Fruit fly (Drosophila melanogaster) whole organism, prepupa: ENCODE data around the gene CG15539.

ENCODE experiments used
- Blimp-1 ChIP-seq: fragments of 200-800 bp; sonication (Bioruptor generic); optimal IDR thresholded peaks from 3 replicates; lab custom pipeline; 2017; ENCODE audit warnings: missing biosample characterization, missing genetic modification characterization, mild to moderate bottlenecking, moderate library complexity, missing genetic modification reagents
- CG10631 ChIP-seq: fragments of 200-800 bp; sonication (Bioruptor generic); optimal IDR thresholded peaks from 2 replicates; lab custom pipeline; 2016; ENCODE audit warnings: missing biosample characterization, missing genetic modification characterization
- CG11294 ChIP-seq: fragments of 200-800 bp; sonication (Bioruptor generic); IDR thresholded peaks from 2 replicates; pipeline ENCODE4 v1.3.6; 2022; ENCODE audit warnings: missing biosample characterization, missing genetic modification characterization
- CG11762 ChIP-seq: fragments of 200-800 bp; sonication (Bioruptor generic); optimal IDR thresholded peaks from 3 replicates; lab custom pipeline; 2016; ENCODE audit warnings: missing biosample characterization, missing genetic modification characterization; ENCODE audit not compliant: insufficient read depth
- CG15336 ChIP-seq: fragments of 200-800 bp; sonication (Bioruptor generic); IDR thresholded peaks from 2 replicates; pipeline ENCODE4 v1.3.6; 2022; ENCODE audit warnings: missing biosample characterization, missing genetic modification characterization
- CG1621 ChIP-seq: fragments of 200-800 bp; sonication (Bioruptor generic); optimal IDR thresholded peaks from 3 replicates; lab custom pipeline; 2018; ENCODE audit warnings: missing biosample characterization, mild to moderate bottlenecking, missing genetic modification characterization
- CG16779 ChIP-seq: fragments of 200-800 bp; sonication (Bioruptor generic); optimal IDR thresholded peaks from 3 replicates; lab custom pipeline; 2017; ENCODE audit warnings: missing biosample characterization, mild to moderate bottlenecking, missing genetic modification characterization
- CG31627 ChIP-seq: fragments of 200-800 bp; sonication (Bioruptor generic); optimal IDR thresholded peaks from 3 replicates; lab custom pipeline; 2016; ENCODE audit warnings: missing biosample characterization, missing genetic modification characterization
- CG32006 ChIP-seq: fragments of 200-800 bp; sonication (Bioruptor generic); optimal IDR thresholded peaks from 3 replicates; lab custom pipeline; 2017; ENCODE audit warnings: missing biosample characterization, mild to moderate bottlenecking, missing genetic modification characterization
- CG34406 ChIP-seq: fragments of 200-800 bp; sonication (Bioruptor generic); optimal IDR thresholded peaks from 3 replicates; lab custom pipeline; 2016; ENCODE audit warnings: missing biosample characterization, missing genetic modification characterization
- CG3919 ChIP-seq: fragments of 200-800 bp; sonication (Bioruptor generic); optimal IDR thresholded peaks from 3 replicates; lab custom pipeline; 2016; ENCODE audit warnings: missing biosample characterization, missing genetic modification characterization
- CG4318 ChIP-seq: fragments of 200-800 bp; sonication (Bioruptor generic); optimal IDR thresholded peaks from 3 replicates; lab custom pipeline; 2017; ENCODE audit warnings: missing biosample characterization, mild to moderate bottlenecking, missing genetic modification characterization
- CG6163 ChIP-seq: fragments of 200-800 bp; sonication (Bioruptor generic); IDR thresholded peaks from 3 replicates; pipeline ENCODE4 v1.3.6; 2022; ENCODE audit warnings: missing biosample characterization, missing genetic modification characterization
- CG6276 ChIP-seq: fragments of 200-800 bp; sonication (Bioruptor generic); optimal IDR thresholded peaks from 2 replicates; lab custom pipeline; 2017; ENCODE audit warnings: missing biosample characterization, mild to moderate bottlenecking, missing genetic modification characterization
- CG6808 ChIP-seq: fragments of 200-800 bp; sonication (Bioruptor generic); optimal IDR thresholded peaks from 3 replicates; lab custom pipeline; 2017; ENCODE audit warnings: missing biosample characterization, missing genetic modification characterization, mild to moderate bottlenecking, moderate library complexity, missing genetic modification reagents
- CG6854 ChIP-seq: fragments of 200-800 bp; sonication (Bioruptor generic); optimal IDR thresholded peaks from 2 replicates; lab custom pipeline; 2017; ENCODE audit warnings: missing biosample characterization, mild to moderate bottlenecking, missing genetic modification characterization
- CG7368 ChIP-seq: fragments of 200-800 bp; sonication (Bioruptor generic); optimal IDR thresholded peaks from 3 replicates; lab custom pipeline; 2016; ENCODE audit warnings: missing biosample characterization, missing genetic modification characterization
- CG8119 ChIP-seq: fragments of 200-800 bp; sonication (Bioruptor generic); IDR thresholded peaks from 3 replicates; pipeline ENCODE4 v1.3.6; 2022; ENCODE audit warnings: missing biosample characterization, missing genetic modification characterization
- CG8319 ChIP-seq: fragments of 200-800 bp; sonication (Bioruptor generic); optimal IDR thresholded peaks from 3 replicates; lab custom pipeline; 2016; ENCODE audit warnings: missing biosample characterization, missing genetic modification characterization
- CG9139 ChIP-seq: fragments of 200-800 bp; sonication (Bioruptor generic); optimal IDR thresholded peaks from 3 replicates; lab custom pipeline; 2017; ENCODE audit warnings: missing biosample characterization, mild to moderate bottlenecking, missing genetic modification characterization
- Eip78C ChIP-seq: fragments of 200-800 bp; sonication (Bioruptor generic); peaks from one replicate; lab custom pipeline; 2016; ENCODE audit warnings: missing biosample characterization, missing genetic modification characterization
- Ets21C ChIP-seq: fragments of 200-800 bp; sonication (Bioruptor generic); optimal IDR thresholded peaks from 3 replicates; lab custom pipeline; 2016; ENCODE audit warnings: missing biosample characterization, missing genetic modification characterization
- Gug ChIP-seq: fragments of 200-800 bp; sonication (Bioruptor generic); IDR thresholded peaks from 2 replicates; pipeline ENCODE4 v1.3.6; 2022; ENCODE audit warnings: missing biosample characterization, missing genetic modification characterization
- Hr38 ChIP-seq: sonication (Bioruptor generic); optimal IDR thresholded peaks from 2 replicates; lab custom pipeline; 2016; ENCODE audit warnings: missing biosample characterization, missing genetic modification characterization
- Hr39 ChIP-seq: fragments of 200-800 bp; sonication (Bioruptor generic); optimal IDR thresholded peaks from 2 replicates; lab custom pipeline; 2016; ENCODE audit warnings: missing biosample characterization, missing genetic modification characterization
- Hr4 ChIP-seq: fragments of 200-800 bp; sonication (Bioruptor generic); optimal IDR thresholded peaks from 3 replicates; lab custom pipeline; 2016; ENCODE audit warnings: missing biosample characterization, missing genetic modification characterization
- Met ChIP-seq: fragments of 200-800 bp; sonication (Bioruptor generic); optimal IDR thresholded peaks from 3 replicates; lab custom pipeline; 2016; ENCODE audit warnings: missing biosample characterization, missing genetic modification characterization
- Sox15 ChIP-seq: fragments of 200-800 bp; sonication (Bioruptor generic); optimal IDR thresholded peaks from 3 replicates; lab custom pipeline; 2016; ENCODE audit warnings: missing biosample characterization, missing genetic modification characterization
- achi ChIP-seq: fragments of 200-800 bp; sonication (Bioruptor generic); optimal IDR thresholded peaks from 3 replicates; lab custom pipeline; 2016; ENCODE audit warnings: missing biosample characterization, missing genetic modification characterization
- acj6 ChIP-seq: fragments of 200-800 bp; sonication (Bioruptor generic); optimal IDR thresholded peaks from 3 replicates; lab custom pipeline; 2016; ENCODE audit warnings: missing biosample characterization, missing genetic modification characterization
- cyc ChIP-seq: fragments of 200-800 bp; sonication (Bioruptor generic); optimal IDR thresholded peaks from 3 replicates; lab custom pipeline; 2016; ENCODE audit warnings: missing biosample characterization, missing genetic modification characterization
- dac ChIP-seq: fragments of 200-800 bp; sonication (Bioruptor generic); optimal IDR thresholded peaks from 2 replicates; lab custom pipeline; 2017; ENCODE audit warnings: missing biosample characterization, mild to moderate bottlenecking, missing genetic modification characterization
- dsx ChIP-seq: fragments of 200-800 bp; optimal IDR thresholded peaks from 3 replicates; lab custom pipeline; 2019; ENCODE audit warnings: missing biosample characterization, mild to moderate bottlenecking, missing genetic modification characterization, moderate library complexity; ENCODE audit not compliant: poor library complexity, severe bottlenecking
- eg ChIP-seq: fragments of 200-800 bp; sonication (Bioruptor generic); IDR thresholded peaks from 3 replicates; pipeline ENCODE4 v1.3.6; 2022; ENCODE audit warnings: missing biosample characterization, missing genetic modification characterization
- esn ChIP-seq: fragments of 200-800 bp; sonication (Bioruptor generic); optimal IDR thresholded peaks from 2 replicates; lab custom pipeline; 2016; ENCODE audit warnings: missing biosample characterization, mild to moderate bottlenecking, missing genetic modification characterization, moderate library complexity
- fd59A ChIP-seq: fragments of 200-800 bp; sonication (Bioruptor generic); optimal IDR thresholded peaks from 2 replicates; lab custom pipeline; 2017; ENCODE audit warnings: missing biosample characterization, mild to moderate bottlenecking, missing genetic modification characterization, missing genetic modification reagents
- fd85E ChIP-seq: fragments of 200-800 bp; sonication (Bioruptor generic); optimal IDR thresholded peaks from 3 replicates; lab custom pipeline; 2016; ENCODE audit warnings: missing biosample characterization, missing genetic modification characterization
- fkh ChIP-seq: fragments of 200-800 bp; sonication (Bioruptor generic); optimal IDR thresholded peaks from 3 replicates; lab custom pipeline; 2017; ENCODE audit warnings: missing biosample characterization, mild to moderate bottlenecking, missing genetic modification characterization, moderate library complexity
- net ChIP-seq: fragments of 200-800 bp; sonication (Bioruptor generic); optimal IDR thresholded peaks from 3 replicates; lab custom pipeline; 2016; ENCODE audit warnings: missing biosample characterization, missing genetic modification characterization
- pdm3 ChIP-seq: fragments of 200-800 bp; sonication (Bioruptor generic); optimal IDR thresholded peaks from 3 replicates; lab custom pipeline; 2016; ENCODE audit warnings: missing biosample characterization, missing genetic modification characterization
- salr ChIP-seq, 2 experiments: fragments of 200-800 bp; sonication (Bioruptor generic); optimal IDR thresholded peaks; 3 replicates each; lab custom pipeline; 2016 to 2018; ENCODE audit warnings: missing biosample characterization in 2 of 2, missing genetic modification characterization in 2 of 2, mild to moderate bottlenecking in 1 of 2
- ss ChIP-seq, 2 experiments: fragments of 200-800 bp; sonication (Bioruptor generic); optimal IDR thresholded peaks; 2 replicates in 1 of 2; 3 replicates in 1 of 2; lab custom pipeline; 2017 to 2018; ENCODE audit warnings: mild to moderate bottlenecking in 2 of 2, missing biosample characterization in 2 of 2, missing genetic modification characterization in 2 of 2, moderate library complexity in 1 of 2
- topi ChIP-seq: fragments of 200-800 bp; sonication (Bioruptor generic); optimal IDR thresholded peaks from 3 replicates; lab custom pipeline; 2016; ENCODE audit warnings: missing biosample characterization, missing genetic modification characterization
- vri ChIP-seq: fragments of 200-800 bp; sonication (Bioruptor generic); optimal IDR thresholded peaks from 3 replicates; lab custom pipeline; 2016; ENCODE audit warnings: missing biosample characterization, mild to moderate bottlenecking, missing genetic modification characterization

CG15539 gene

DNA sequence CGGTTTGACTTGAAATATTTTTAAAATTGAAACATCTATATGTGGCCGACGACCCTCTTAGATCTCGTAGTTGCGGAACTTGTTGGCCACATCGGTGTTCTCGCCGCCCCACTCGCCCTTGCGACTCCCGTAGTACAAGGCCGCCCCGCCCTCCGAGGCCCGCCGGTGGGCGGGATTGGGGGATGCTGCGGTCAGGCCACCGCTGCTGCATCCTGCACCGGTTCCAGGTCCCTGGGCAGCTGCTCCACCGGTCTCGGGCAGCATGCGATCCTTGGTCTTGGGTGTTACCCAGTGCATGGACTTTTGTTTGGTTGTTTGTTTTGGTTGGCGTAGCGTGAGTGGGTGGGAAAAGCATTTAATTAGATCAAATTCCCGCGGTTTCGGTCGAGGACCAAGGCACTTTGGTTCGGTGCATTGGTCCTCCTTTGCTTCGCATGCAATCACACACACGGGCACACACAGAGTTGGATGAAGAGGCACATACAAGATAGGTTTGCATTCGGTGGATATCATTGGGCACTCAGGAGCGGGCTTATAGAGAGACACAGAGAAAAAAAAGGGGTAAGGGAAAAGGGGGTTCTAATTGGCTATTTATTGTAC is 12.6 kb downstream of the CG15539 start:
- no peak for TF ChIP-seq CG4318 (GFP tag; lab: Kevin White, UChicago)
- TF ChIP-seq CG11762 (GFP tag; lab: Kevin White, UChicago) = no peak
- no peak for TF ChIP-seq fd85E (GFP tag; lab: Kevin White, UChicago)
- no peak for TF ChIP-seq fkh (GFP tag; lab: Kevin White, UChicago)
- TF ChIP-seq CG31627 (GFP tag; lab: Kevin White, UChicago) = no peak

dm6 chr3R:30525629-30526028 is 19.8 kb downstream of the CG15539 start:
- no peak for TF ChIP-seq CG11762 (GFP tag; lab: Kevin White, UChicago)
- TF ChIP-seq CG8319 (GFP tag; lab: Kevin White, UChicago) = no peak
- no peak for TF ChIP-seq ss (GFP tag; optimal IDR thresholded peaks at IDR 0.05; lab: Kevin White, UChicago)
- no peak for TF ChIP-seq Ets21C (GFP tag; lab: Kevin White, UChicago)
- TF ChIP-seq Gug (GFP tag; lab: Robert Waterston, UW) = no peak
- TF ChIP-seq CG32006 (GFP tag; lab: Kevin White, UChicago) = peak; percentile 27
- no peak for TF ChIP-seq Hr4 (GFP tag; lab: Kevin White, UChicago)
- peak; percentile 54; the same call in 1 of the 3 replicates for TF ChIP-seq eg (GFP tag; lab: Robert Waterston, UW)
- TF ChIP-seq CG6163 = peak; percentile 69
- no peak for TF ChIP-seq cyc
- TF ChIP-seq CG6854 = no peak
- TF ChIP-seq dac (GFP tag; lab: Kevin White, UChicago) = no peak
- no peak for TF ChIP-seq fkh (GFP tag; lab: Kevin White, UChicago)
- TF ChIP-seq fd85E (GFP tag; lab: Kevin White, UChicago) = no peak
- TF ChIP-seq Met (GFP tag; lab: Kevin White, UChicago) = no peak
- no peak for TF ChIP-seq CG6276 (GFP tag; lab: Kevin White, UChicago)
- TF ChIP-seq achi (GFP tag; lab: Kevin White, UChicago) = no peak
- no peak for TF ChIP-seq salr (GFP tag; optimal IDR thresholded peaks at IDR 0.05; lab: Kevin White, UChicago)
- no peak for TF ChIP-seq vri
- no peak for TF ChIP-seq CG6808 (GFP tag; lab: Kevin White, UChicago)
- peak; percentile 31; the same call in 1 of the 3 replicates for TF ChIP-seq CG8119 (GFP tag; lab: Robert Waterston, UW)
- no peak for TF ChIP-seq CG10631 (GFP tag; lab: Kevin White, UChicago)
- no peak for TF ChIP-seq fd59A (GFP tag; lab: Kevin White, UChicago)
- TF ChIP-seq, all 60 proteins: peak for 4

dm6 chr3R:30526799-30527465 is 21.1 kb downstream of the CG15539 start, which contains the start of gene jdp:
Gene jdp, minus strand, starts transcription at chr3R:30527037.
- no peak for TF ChIP-seq CG34406 (GFP tag; lab: Kevin White, UChicago)
- TF ChIP-seq dac (GFP tag; lab: Kevin White, UChicago) = no peak
- peak; percentile 12 for TF ChIP-seq CG6808 (GFP tag; lab: Kevin White, UChicago)
- TF ChIP-seq dsx (GFP tag; lab: Kevin White, UChicago) = no peak
- no peak for TF ChIP-seq acj6
- peak; percentile 79 for TF ChIP-seq Blimp-1 (GFP tag; lab: Kevin White, UChicago)
- TF ChIP-seq topi (GFP tag; lab: Kevin White, UChicago) = peak; percentile 16
- peak; percentile 50 for TF ChIP-seq CG6276 (GFP tag; lab: Kevin White, UChicago)
- no peak for TF ChIP-seq CG11294 (GFP tag; lab: Robert Waterston, UW)
- TF ChIP-seq CG6854 = no peak
- TF ChIP-seq CG7368 (GFP tag; lab: Kevin White, UChicago) = no peak
- peak; percentile 46; the same call in 1 of the 3 replicates for TF ChIP-seq CG6163
- no peak for TF ChIP-seq fd59A (GFP tag; lab: Kevin White, UChicago)
- no peak for TF ChIP-seq CG31627 (GFP tag; lab: Kevin White, UChicago)
- no peak for TF ChIP-seq pdm3 (GFP tag; lab: Kevin White, UChicago)
- TF ChIP-seq esn (GFP tag; lab: Kevin White, UChicago) = no peak
- TF ChIP-seq CG3919 (GFP tag; lab: Kevin White, UChicago) = peak; percentile 34
- no peak for TF ChIP-seq net (GFP tag; lab: Kevin White, UChicago)
- peak; percentile 24 for TF ChIP-seq CG9139 (GFP tag; lab: Kevin White, UChicago)
- TF ChIP-seq Sox15 (GFP tag; lab: Kevin White, UChicago) = no peak
- TF ChIP-seq CG15336 = peak; percentile 65
- peak; percentile 87 for TF ChIP-seq Eip78C (GFP tag; lab: Kevin White, UChicago)
- TF ChIP-seq Hr38 (GFP tag; lab: Kevin White, UChicago) = no peak
- no peak for TF ChIP-seq Hr39 (GFP tag; lab: Kevin White, UChicago)
- TF ChIP-seq eg (GFP tag; lab: Robert Waterston, UW) = peak; percentile 69; the same call in 2 of the 3 replicates
- TF ChIP-seq Gug (GFP tag; lab: Robert Waterston, UW) = no peak
- TF ChIP-seq CG16779 (tag; lab: Kevin White, UChicago) = peak; percentile 37
- TF ChIP-seq CG1621 (tag; lab: Kevin White, UChicago) = no peak
